Worm (Caenorhabditis elegans) whole organism, L3 larva: ENCODE measurements around the gene old-1.
"Not testable (repeated sequence)": the region's sequence is repeated elsewhere in the genome, so short reads cannot be mapped to it uniquely, and the experiment has no call there.

Source experiments
- R02D3.7 ChIP-seq: fragments of 150-350 bp; optimal IDR thresholded peaks from 2 replicates; lab custom pipeline; 2014; ENCODE audit warnings: missing biosample characterization, missing genetic modification characterization
- ZK546.5 ChIP-seq: sonication (generic microtip); optimal IDR thresholded peaks from 2 replicates; lab custom pipeline; 2017; ENCODE audit warnings: missing biosample characterization, missing genetic modification characterization
- ama-1 ChIP-seq: fragments of 150-350 bp; optimal IDR thresholded peaks from 2 replicates; lab custom pipeline; 2018
- ceh-28 ChIP-seq: fragments of 150-350 bp; optimal IDR thresholded peaks from 2 replicates; lab custom pipeline; 2014; ENCODE audit warnings: missing biosample characterization, missing genetic modification reagents, missing genetic modification characterization
- ceh-9 ChIP-seq: sonication (generic microtip); optimal IDR thresholded peaks from 2 replicates; lab custom pipeline; 2018; ENCODE audit warnings: missing biosample characterization, missing genetic modification characterization
- daf-12 ChIP-seq: fragments of 150-350 bp; optimal IDR thresholded peaks from 2 replicates; lab custom pipeline; 2014; ENCODE audit warnings: missing biosample characterization, missing genetic modification reagents, missing genetic modification characterization
- egl-5 ChIP-seq: fragments of 150-350 bp; optimal IDR thresholded peaks from 2 replicates; lab custom pipeline; 2017; ENCODE audit warnings: missing biosample characterization, missing genetic modification reagents, missing genetic modification characterization, inconsistent platforms
- elt-1 ChIP-seq: fragments of 150-350 bp; optimal IDR thresholded peaks from 2 replicates; lab custom pipeline; 2014; ENCODE audit warnings: missing biosample characterization, missing genetic modification characterization
- elt-2 ChIP-seq: sonication (generic microtip); optimal IDR thresholded peaks from 2 replicates; lab custom pipeline; 2016; ENCODE audit warnings: missing genetic modification reagents, mild to moderate bottlenecking, missing genetic modification characterization, missing compliant biosample characterization
- elt-3 ChIP-seq, 3 experiments: fragments of 150-350 bp in 1 of 3; sonication (generic microtip) in 2 of 3; optimal IDR thresholded peaks; 2 replicates in 2 of 3; 4 replicates in 1 of 3; lab custom pipeline; 2014 to 2017; ENCODE audit warnings: missing biosample characterization in 3 of 3, missing genetic modification characterization in 3 of 3
- eor-1 ChIP-seq, 2 experiments: fragments of 150-350 bp; optimal IDR thresholded peaks; 2 replicates each; lab custom pipeline; 2014 to 2018; ENCODE audit warnings: missing biosample characterization in 2 of 2, missing genetic modification characterization in 2 of 2
- fkh-2 ChIP-seq: fragments of 150-350 bp; optimal IDR thresholded peaks from 2 replicates; lab custom pipeline; 2014; ENCODE audit warnings: missing biosample characterization, missing genetic modification reagents, missing genetic modification characterization
- fos-1 ChIP-seq: fragments of 150-350 bp; optimal IDR thresholded peaks from 2 replicates; lab custom pipeline; 2014; ENCODE audit warnings: missing biosample characterization, missing genetic modification characterization
- hmg-11 ChIP-seq: sonication (generic microtip); optimal IDR thresholded peaks from 2 replicates; lab custom pipeline; 2016; ENCODE audit warnings: missing genetic modification characterization, missing compliant biosample characterization
- lin-39 ChIP-seq: fragments of 150-350 bp; optimal IDR thresholded peaks from 2 replicates; lab custom pipeline; 2018; ENCODE audit warnings: missing biosample characterization, missing genetic modification reagents, missing genetic modification characterization
- lsy-12 ChIP-seq: sonication (generic microtip); optimal IDR thresholded peaks from 2 replicates; lab custom pipeline; 2016; ENCODE audit warnings: mild to moderate bottlenecking, missing genetic modification characterization, missing compliant biosample characterization
- mml-1 ChIP-seq: fragments of 150-350 bp; sonication (generic microtip); optimal IDR thresholded peaks from 3 replicates; lab custom pipeline; 2014; ENCODE audit warnings: missing biosample characterization, missing genetic modification characterization
- nfya-1 ChIP-seq: sonication (generic microtip); optimal IDR thresholded peaks from 2 replicates; lab custom pipeline; 2017; ENCODE audit warnings: missing genetic modification characterization, mild to moderate bottlenecking, missing compliant biosample characterization, antibody characterized with exemption, moderate library complexity; ENCODE audit not compliant: insufficient read depth
- nhr-12 ChIP-seq: fragments of 150-350 bp; optimal IDR thresholded peaks from 2 replicates; lab custom pipeline; 2014; ENCODE audit warnings: missing biosample characterization, missing genetic modification characterization
- nhr-237 ChIP-seq: fragments of 150-350 bp; optimal IDR thresholded peaks from 2 replicates; lab custom pipeline; 2014; ENCODE audit warnings: missing biosample characterization, missing genetic modification characterization
- nhr-28 ChIP-seq: fragments of 150-350 bp; optimal IDR thresholded peaks from 2 replicates; lab custom pipeline; 2014; ENCODE audit warnings: missing biosample characterization, missing genetic modification characterization
- nhr-43 ChIP-seq: sonication (generic microtip); optimal IDR thresholded peaks from 2 replicates; lab custom pipeline; 2016; ENCODE audit warnings: mild to moderate bottlenecking, missing genetic modification characterization, missing compliant biosample characterization; ENCODE audit not compliant: poor library complexity, severe bottlenecking
- nhr-76 ChIP-seq: fragments of 150-350 bp; sonication (generic microtip); optimal IDR thresholded peaks from 5 replicates; lab custom pipeline; 2014; ENCODE audit warnings: missing biosample characterization, missing genetic modification characterization
- nhr-77 ChIP-seq: fragments of 150-350 bp; optimal IDR thresholded peaks from 2 replicates; lab custom pipeline; 2014; ENCODE audit warnings: missing biosample characterization, missing genetic modification characterization
- pha-4 ChIP-seq: fragments of 150-350 bp; optimal IDR thresholded peaks from 2 replicates; lab custom pipeline; 2014; ENCODE audit warnings: missing biosample characterization, missing genetic modification reagents, missing genetic modification characterization
- pqm-1 ChIP-seq: fragments of 150-350 bp; optimal IDR thresholded peaks from 2 replicates; lab custom pipeline; 2017; ENCODE audit warnings: missing biosample characterization, missing genetic modification characterization, inconsistent platforms
- sea-2 ChIP-seq: fragments of 150-350 bp; sonication (generic microtip); optimal IDR thresholded peaks from 4 replicates; lab custom pipeline; 2014; ENCODE audit warnings: missing biosample characterization, missing genetic modification reagents, missing genetic modification characterization
- skn-1 ChIP-seq: fragments of 150-350 bp; optimal IDR thresholded peaks from 2 replicates; lab custom pipeline; 2014; ENCODE audit warnings: missing biosample characterization, missing genetic modification characterization
- tbx-2 ChIP-seq: sonication (generic microtip); optimal IDR thresholded peaks from 2 replicates; lab custom pipeline; 2016; ENCODE audit warnings: mild to moderate bottlenecking, missing genetic modification characterization, missing compliant biosample characterization
- unc-39 ChIP-seq: sonication (generic microtip); optimal IDR thresholded peaks from 4 replicates; lab custom pipeline; 2017; ENCODE audit warnings: missing biosample characterization, missing genetic modification characterization
- zag-1 ChIP-seq: fragments of 150-350 bp; optimal IDR thresholded peaks from 2 replicates; lab custom pipeline; 2014; ENCODE audit warnings: missing biosample characterization, missing genetic modification characterization
- ztf-11 ChIP-seq: fragments of 150-350 bp; optimal IDR thresholded peaks from 2 replicates; lab custom pipeline; 2014; ENCODE audit warnings: missing biosample characterization, missing genetic modification characterization
- ztf-4 ChIP-seq: fragments of 150-350 bp; optimal IDR thresholded peaks from 2 replicates; lab custom pipeline; 2014; ENCODE audit warnings: missing biosample characterization, missing genetic modification characterization

old-1 gene

DNA sequence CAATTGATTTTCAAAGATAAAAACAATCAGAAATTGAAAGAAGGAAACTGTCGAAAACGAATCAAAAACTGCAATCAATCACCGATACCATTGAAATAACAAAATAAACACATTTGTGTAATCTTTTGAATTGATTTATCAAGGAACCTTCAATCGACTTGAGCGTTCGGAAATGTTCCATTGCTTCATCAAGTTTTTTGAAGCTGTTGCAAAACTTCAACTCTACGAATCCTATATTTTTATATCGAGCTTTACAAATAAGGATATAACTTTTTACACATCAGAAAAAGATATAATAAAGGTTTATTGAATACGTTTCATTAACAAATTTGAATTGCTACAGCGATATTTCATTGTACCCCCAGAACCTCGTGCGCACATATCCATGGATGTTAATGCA is 4.4 kb upstream of the old-1 start, which contains the start of gene chil-8:
chil-8 (minus strand) TSS at position 101 of the 400 bp plus-strand sequence.
- no peak for TF ChIP-seq eor-1 (tag; optimal IDR thresholded peaks at IDR 0.05; lab: Kevin White, UChicago)
- no peak for TF ChIP-seq elt-1
- no peak for TF ChIP-seq nhr-12 (tag; lab: Kevin White, UChicago)
- no peak for TF ChIP-seq egl-5 (tag; lab: Kevin White, UChicago)
- no peak for TF ChIP-seq pqm-1 (tag; lab: Kevin White, UChicago)
- no peak for TF ChIP-seq fos-1 (tag; lab: Kevin White, UChicago)
- TF ChIP-seq zag-1 = no peak
- TF ChIP-seq elt-2 (tag; lab: Kevin White, UChicago) = no peak
- TF ChIP-seq, all 47 proteins: peak for 0

DNA sequence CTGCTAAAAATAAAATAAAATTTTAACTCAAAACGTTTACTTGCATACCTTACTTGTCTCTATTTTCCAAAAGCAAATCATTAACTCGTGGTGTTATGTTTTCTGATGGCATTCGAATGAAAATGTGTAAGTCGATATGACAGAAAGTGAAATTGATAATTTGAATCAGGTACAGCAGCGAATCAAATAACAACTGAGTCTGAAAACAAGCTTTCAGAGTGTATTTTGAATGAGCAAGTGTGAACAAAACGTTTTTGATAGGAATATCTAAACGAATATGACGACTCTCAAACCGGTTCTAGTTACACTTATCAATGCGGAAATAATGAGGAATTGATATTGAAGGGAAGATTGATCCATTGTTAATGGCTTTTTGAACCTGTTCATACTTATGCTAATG is 2.5 kb upstream of the old-1 start, which contains the start of gene chil-7:
chil-7 (minus strand) TSS at position 112 of the 400 bp plus-strand sequence.
- no peak for TF ChIP-seq nhr-28 (tag; lab: Kevin White, UChicago)
- TF ChIP-seq lin-39 (tag; lab: Kevin White, UChicago) = no peak
- TF ChIP-seq fkh-2 = no peak
- no peak for TF ChIP-seq ztf-4
- no peak for TF ChIP-seq pha-4
- TF ChIP-seq daf-12 (tag; lab: Kevin White, UChicago) = no peak
- no peak for TF ChIP-seq nhr-76 (tag; lab: Kevin White, UChicago)
- no peak for TF ChIP-seq ama-1
- TF ChIP-seq ceh-28 (tag; lab: Kevin White, UChicago) = no peak
- TF ChIP-seq skn-1 = no peak
- TF ChIP-seq unc-39 (tag; lab: Kevin White, UChicago) = no peak
- no peak for TF ChIP-seq nhr-43 (tag; lab: Kevin White, UChicago)
- TF ChIP-seq R02D3.7 (tag; lab: Kevin White, UChicago) = no peak
- TF ChIP-seq elt-1 = no peak
- TF ChIP-seq hmg-11 (tag; lab: Kevin White, UChicago) = no peak
- TF ChIP-seq lsy-12 (tag; lab: Kevin White, UChicago) = no peak

DNA sequence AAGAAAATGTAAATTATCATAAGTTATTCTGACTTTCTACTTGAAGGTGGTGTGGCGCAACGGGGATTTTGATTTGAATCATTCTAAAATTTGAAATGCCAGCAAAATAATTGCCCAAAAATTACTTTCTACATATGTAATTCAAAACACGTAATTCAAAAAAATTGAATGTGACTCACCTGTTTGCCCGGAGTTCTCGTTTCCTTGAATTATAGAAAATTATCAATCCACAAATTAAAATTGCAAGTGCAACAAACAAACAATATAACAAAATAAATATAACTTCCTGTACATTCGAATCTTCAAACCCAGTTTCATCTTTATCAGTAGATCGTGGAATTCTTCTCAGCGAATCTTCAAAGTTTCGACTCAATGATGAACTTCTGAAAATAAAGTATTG is 340 bp downstream of the old-1 start:
- no peak for TF ChIP-seq ama-1
- no peak for TF ChIP-seq lsy-12 (tag; lab: Kevin White, UChicago)
- no peak for TF ChIP-seq eor-1 (tag; optimal IDR thresholded peaks at IDR 0.05; lab: Kevin White, UChicago)
- no peak for TF ChIP-seq ztf-4
- no peak for TF ChIP-seq mml-1 (tag; lab: Kevin White, UChicago)
- TF ChIP-seq daf-12 (tag; lab: Kevin White, UChicago) = no peak

DNA sequence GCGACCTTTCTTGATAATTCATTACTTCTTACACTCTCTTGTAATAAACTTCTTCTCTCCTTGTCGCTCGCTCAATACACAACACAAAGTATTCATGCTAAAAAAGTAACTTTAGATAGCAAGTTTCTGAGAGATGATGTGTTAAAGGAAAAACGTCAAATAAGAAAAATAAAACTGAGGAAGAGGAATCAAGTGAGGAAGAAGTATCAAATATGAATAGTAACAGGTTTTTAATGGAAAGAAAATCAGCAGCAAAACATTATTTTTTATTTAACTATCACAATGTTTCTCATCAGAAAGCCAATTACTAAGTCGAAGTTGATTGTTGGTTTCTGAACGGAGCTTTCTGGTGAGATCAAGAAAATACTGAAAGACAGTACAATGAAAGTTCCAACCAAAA is 2.2 kb downstream of the old-1 start, which contains the start of gene chil-1:
chil-1 (minus strand) TSS at position 101 of the 400 bp plus-strand sequence.
- TF ChIP-seq lin-39 (tag; lab: Kevin White, UChicago); nfya-1; ZK546.5: not testable (repeated sequence)

DNA sequence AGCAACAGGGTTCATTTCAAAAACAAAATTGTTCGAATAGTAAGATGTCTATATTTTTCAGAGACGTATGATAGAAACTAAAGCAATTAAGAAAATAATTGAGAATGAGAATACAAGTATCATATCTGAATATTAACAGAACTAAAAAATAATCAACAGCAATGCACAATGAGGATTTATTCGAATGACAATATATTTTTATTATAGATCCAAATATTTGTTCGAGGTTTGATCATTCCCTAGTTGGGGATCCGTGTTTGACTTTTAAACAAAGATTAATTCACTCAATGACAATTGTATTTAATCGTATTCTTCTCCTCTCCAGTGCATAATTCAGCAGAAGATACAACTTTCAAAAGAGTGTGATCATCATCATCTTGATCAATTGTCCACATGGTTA is 6.4 kb downstream of the old-1 start, which contains the start of gene C08H9.18:
C08H9.18 (minus strand) TSS at position 101 of the 400 bp plus-strand sequence.
- TF ChIP-seq R02D3.7 (tag; lab: Kevin White, UChicago) (no peak), nhr-237 (tag; lab: Kevin White, UChicago) (no peak), daf-12 (tag; lab: Kevin White, UChicago) (no peak), egl-5 (tag; lab: Kevin White, UChicago) (no peak), pha-4 (no peak), sea-2 (GFP tag; lab: Kevin White, UChicago) (no peak), tbx-2 (tag; lab: Kevin White, UChicago) (no peak), nhr-76 (tag; lab: Kevin White, UChicago) (no peak), hmg-11 (tag; lab: Kevin White, UChicago) (no peak)
- TF ChIP-seq, all 47 proteins: peak for 0

DNA sequence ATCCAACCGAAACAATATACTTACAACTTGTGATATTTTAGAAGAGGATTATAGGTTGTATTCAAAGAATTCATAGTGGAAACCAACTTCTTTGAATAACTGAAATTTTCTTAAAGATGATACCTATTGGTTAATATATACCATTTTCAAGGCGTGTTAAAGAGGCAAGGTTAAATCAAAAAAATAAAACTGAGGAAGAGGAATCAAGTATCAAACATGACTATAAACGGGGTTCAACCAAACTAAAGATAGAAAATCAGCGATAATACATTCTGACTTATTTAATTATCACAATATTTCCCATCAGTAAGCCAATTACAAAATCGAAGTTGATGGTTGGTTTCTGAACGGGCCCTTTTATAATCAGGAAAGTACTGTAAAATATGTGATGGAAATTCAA is 7.2 kb downstream of the old-1 start, which contains the start of gene chil-3:
chil-3 (minus strand) TSS at position 101 of the 400 bp plus-strand sequence.
- TF ChIP-seq elt-3 (tag; optimal IDR thresholded peaks at IDR 0.05; lab: Kevin White, UChicago) = no peak
- TF ChIP-seq elt-2 (tag; lab: Kevin White, UChicago) = no peak
- TF ChIP-seq ceh-9 (tag; lab: Kevin White, UChicago) = no peak
- no peak for TF ChIP-seq egl-5 (tag; lab: Kevin White, UChicago)
- no peak for TF ChIP-seq R02D3.7 (tag; lab: Kevin White, UChicago)
- TF ChIP-seq ZK546.5 = no peak
- TF ChIP-seq nhr-77 (tag; lab: Kevin White, UChicago) = no peak
- no peak for TF ChIP-seq ztf-4
- TF ChIP-seq ztf-11 (tag; lab: Kevin White, UChicago) = no peak
- no peak for TF ChIP-seq mml-1 (tag; lab: Kevin White, UChicago)
